Fruit fly (Drosophila melanogaster): ENCODE results near the gene CG4502.
A peak's percentile ranks its signal among the peaks of the same experiment; 100 is the strongest.

The CG4502 gene

dm6 chr2L:7148919-7149318, 55.1 kb downstream of the CG4502 start (continued):
- TF ChIP-seq CG13624 (GFP tag; optimal IDR thresholded peaks at IDR 0.05) (no peak), CG13894 (tag; optimal IDR thresholded peaks at IDR 0.05) (no peak), tll (GFP tag; optimal IDR thresholded peaks at IDR 0.05) (no peak), CG33213 (GFP tag; optimal IDR thresholded peaks at IDR 0.05) (no peak), dati (GFP tag; IDR thresholded peaks at IDR 0.05) (no peak), insv (GFP tag; optimal IDR thresholded peaks at IDR 0.05) (no peak), Lpt (GFP tag; optimal IDR thresholded peaks at IDR 0.05) (no peak), chm (GFP tag; IDR thresholded peaks at IDR 0.05) (no peak), B-H2 (GFP tag; optimal IDR thresholded peaks at IDR 0.05) (no peak), Sry-δ (GFP tag; optimal IDR thresholded peaks at IDR 0.05) (no peak), CG2889 (GFP tag; IDR thresholded peaks at IDR 0.05) (no peak), bsh (GFP tag; optimal IDR thresholded peaks at IDR 0.05) (peak in 1 of 2 experiments; percentile 63), BEAF-32 (GFP tag; optimal IDR thresholded peaks at IDR 0.05) (no peak), zen2 (GFP tag; IDR thresholded peaks at IDR 0.05; ENCODE audit: partially characterized antibody) (no peak), Mad (GFP tag; optimal IDR thresholded peaks at IDR 0.05) (no peak), dimm (GFP tag; IDR thresholded peaks at IDR 0.05) (0 out of 2 replicates have a peak, but pooled peaks have one; percentile 15), CG13296 (GFP tag; optimal IDR thresholded peaks at IDR 0.05) (no peak), Dad (GFP tag; optimal IDR thresholded peaks at IDR 0.05) (no peak), cg (GFP tag; optimal IDR thresholded peaks at IDR 0.05) (no peak), CG43689 (GFP tag; IDR thresholded peaks at IDR 0.05) (no peak; the same call in 1 of the 2 replicates), p53 (GFP tag; optimal IDR thresholded peaks at IDR 0.05) (no peak), lbe (GFP tag; optimal IDR thresholded peaks at IDR 0.05) (no peak), CG7271 (tag; optimal IDR thresholded peaks at IDR 0.05) (no peak), Tbp (GFP tag; optimal IDR thresholded peaks at IDR 0.05) (no peak), ham (GFP tag; IDR thresholded peaks at IDR 0.05) (no peak), chinmo (GFP tag; IDR thresholded peaks at IDR 0.05; ENCODE audit: partially characterized antibody) (no peak), Trl (optimal IDR thresholded peaks at IDR 0.05) (no peak), Trl (GFP tag; optimal IDR thresholded peaks at IDR 0.05) (peak; percentile 19), CG12391 (tag; optimal IDR thresholded peaks at IDR 0.05) (peak; percentile 42), jing (GFP tag; optimal IDR thresholded peaks at IDR 0.05) (no peak), CG17912 (GFP tag; optimal IDR thresholded peaks at IDR 0.05) (no peak), Sox100B (GFP tag; optimal IDR thresholded peaks at IDR 0.05) (no peak), Xrp1 (GFP tag; IDR thresholded peaks at IDR 0.05) (peak; percentile 45; the same call in 1 of the 2 replicates), HHEX (GFP tag; optimal IDR thresholded peaks at IDR 0.05) (no peak), vvl (GFP tag; IDR thresholded peaks at IDR 0.05) (peak; percentile 35; the same call in 1 of the 2 replicates), CG11695 (GFP tag; IDR thresholded peaks at IDR 0.05) (no peak), CG11723 (GFP tag; optimal IDR thresholded peaks at IDR 0.05) (no peak), CG11093 (GFP tag; IDR thresholded peaks at IDR 0.05) (no peak), Taf1 (GFP tag; IDR thresholded peaks at IDR 0.05) (no peak), zfh1 (GFP tag; IDR thresholded peaks at IDR 0.05) (no peak), CG11560 (tag; IDR thresholded peaks at IDR 0.05) (no peak), CG12299 (tag; optimal IDR thresholded peaks at IDR 0.05) (no peak), gcm (GFP tag; optimal IDR thresholded peaks at IDR 0.05) (peak; percentile 20), CG7372 (GFP tag; IDR thresholded peaks at IDR 0.05) (no peak), D19B (GFP tag; optimal IDR thresholded peaks at IDR 0.05) (no peak), CG7963 (GFP tag; IDR thresholded peaks at IDR 0.05; ENCODE audit: partially characterized antibody) (no peak), CG30403 (GFP tag; optimal IDR thresholded peaks at IDR 0.05) (peak; percentile 37), CG30020 (tag; optimal IDR thresholded peaks at IDR 0.05) (no peak), CG14441 (GFP tag; IDR thresholded peaks at IDR 0.05) (peak; percentile 59; the same call in 1 of the 2 replicates), CG1832 (GFP tag; optimal IDR thresholded peaks at IDR 0.05) (no peak), wdn (GFP tag; IDR thresholded peaks at IDR 0.05) (no peak), wor (GFP tag; IDR thresholded peaks at IDR 0.05) (no peak)
